Worm (Caenorhabditis elegans) whole organism, L4 larva: ENCODE results near the gene ace-3.

Experiments
- ama-1 ChIP-seq: fragments of 150-350 bp; optimal IDR thresholded peaks from 2 replicates; lab custom pipeline; 2014; ENCODE audit warnings: inconsistent platforms, mixed read lengths
- ceh-20 ChIP-seq: fragments of 200-800 bp; sonication (Bioruptor generic); IDR thresholded peaks from 2 replicates; pipeline ENCODE4 v1.3.6; 2022; ENCODE audit warnings: missing genetic modification reagents, missing genetic modification characterization, missing compliant biosample characterization
- ceh-28 ChIP-seq: fragments of 150-350 bp; optimal IDR thresholded peaks from 2 replicates; lab custom pipeline; 2014; ENCODE audit warnings: missing biosample characterization, missing genetic modification reagents, missing genetic modification characterization
- egl-27 ChIP-seq: sonication (generic microtip); optimal IDR thresholded peaks from 3 replicates; lab custom pipeline; 2017; ENCODE audit warnings: missing biosample characterization, missing genetic modification reagents, missing genetic modification characterization
- fos-1 ChIP-seq: fragments of 150-350 bp; optimal IDR thresholded peaks from 2 replicates; lab custom pipeline; 2014; ENCODE audit warnings: missing biosample characterization, missing genetic modification characterization
- skn-1 ChIP-seq: fragments of 150-350 bp; optimal IDR thresholded peaks from 2 replicates; lab custom pipeline; 2014; ENCODE audit warnings: missing biosample characterization, missing genetic modification characterization
- ztf-11 ChIP-seq: fragments of 150-350 bp; optimal IDR thresholded peaks from 2 replicates; lab custom pipeline; 2014; ENCODE audit warnings: missing biosample characterization, missing genetic modification characterization

DNA sequence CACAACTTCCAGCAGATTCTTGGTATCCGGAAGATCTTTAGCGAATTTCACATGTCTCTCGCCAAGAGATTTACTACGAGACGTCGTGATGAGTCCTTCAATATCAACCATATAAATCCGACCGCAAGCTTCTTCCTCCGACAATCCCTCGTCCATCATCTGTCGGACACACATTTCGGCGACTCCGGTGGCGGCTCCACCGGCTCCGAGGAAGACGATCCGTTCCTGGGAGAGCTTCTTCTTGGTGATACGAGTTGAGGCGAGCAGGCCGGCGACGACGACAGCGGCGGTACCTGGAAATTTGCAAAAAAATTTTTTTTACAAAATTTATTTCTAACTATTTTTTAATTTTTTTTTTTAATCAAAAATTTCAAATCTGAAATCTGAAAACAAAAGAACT is 24.6 kb downstream of the ace-3 start:
- TF ChIP-seq skn-1 (tag; lab: Kevin White, UChicago) (no peak), ama-1 (no peak), ceh-28 (tag; lab: Kevin White, UChicago) (no peak), ztf-11 (no peak), fos-1 (tag; lab: Kevin White, UChicago) (no peak), ceh-20 (GFP tag; lab: Robert Waterston, UW) (no peak), egl-27 (tag; lab: Kevin White, UChicago) (no peak)
